Worm (Caenorhabditis elegans): ENCODE measurements around the gene C07A12.2.

DNA sequence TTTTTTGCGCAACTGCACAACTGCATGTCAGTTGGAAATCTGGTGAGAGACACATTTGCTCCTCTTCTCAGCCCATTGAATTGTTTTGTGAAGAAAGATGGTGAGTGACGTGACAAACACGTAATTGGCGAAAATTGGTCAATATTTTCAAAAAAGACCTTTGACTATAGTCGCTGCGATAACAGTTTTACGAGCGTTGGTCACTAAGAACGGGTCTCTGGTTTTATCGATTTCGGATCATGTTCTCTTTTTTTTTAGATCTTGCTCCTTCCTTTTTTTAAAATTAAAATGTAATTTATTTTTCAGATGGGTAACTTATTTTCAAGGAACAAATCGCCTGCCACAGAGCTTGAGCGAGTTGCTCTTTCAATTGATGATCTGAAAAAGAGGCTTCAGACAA lies 43.8 kb downstream of the C07A12.2 start, which contains the start of gene lnp-1:
- TF ChIP-seq C34B4.2 (tag; optimal IDR thresholded peaks at IDR 0.05) = no peak
- TF ChIP-seq fkh-10 (GFP tag; optimal IDR thresholded peaks at IDR 0.05) = no peak
- no peak for TF ChIP-seq dpl-1 (GFP tag; optimal IDR thresholded peaks at IDR 0.05)
- TF ChIP-seq snpc-4 (tag; optimal IDR thresholded peaks at IDR 0.05) = no peak
- TF ChIP-seq ztf-11 (tag; optimal IDR thresholded peaks at IDR 0.05) = no peak
- TF ChIP-seq nhr-47 (tag; optimal IDR thresholded peaks at IDR 0.05) = no peak
- TF ChIP-seq nhr-12 (tag; optimal IDR thresholded peaks at IDR 0.05) = no peak
- no peak for TF ChIP-seq zag-1 (tag; optimal IDR thresholded peaks at IDR 0.05)
- no peak for TF ChIP-seq skn-1 (tag; optimal IDR thresholded peaks at IDR 0.05)
- no peak for TF ChIP-seq nhr-76 (tag; optimal IDR thresholded peaks at IDR 0.05)
- TF ChIP-seq ama-1 (optimal IDR thresholded peaks at IDR 0.05) = no peak
